Worm (Caenorhabditis elegans) whole organism, L1 larva: ENCODE results near the gene col-118.

ENCODE experiments used
- Y116A8C.19 ChIP-seq: sonication (generic microtip); optimal IDR thresholded peaks from 2 replicates; lab custom pipeline; 2016; ENCODE audit warnings: missing compliant biosample characterization, missing genetic modification characterization, borderline replicate concordance
- alr-1 ChIP-seq: fragments of 200-800 bp; sonication (Bioruptor generic); optimal IDR thresholded peaks from 2 replicates; lab custom pipeline; 2018; ENCODE audit warnings: borderline replicate concordance, mild to moderate bottlenecking, missing genetic modification characterization, missing compliant biosample characterization
- ceh-63 ChIP-seq: fragments of 200-800 bp; sonication (Bioruptor generic); optimal IDR thresholded peaks from 2 replicates; lab custom pipeline; 2018; ENCODE audit warnings: mild to moderate bottlenecking, missing genetic modification characterization, missing compliant biosample characterization
- ceh-8 ChIP-seq: fragments of 200-800 bp; sonication (Bioruptor generic); optimal IDR thresholded peaks from 2 replicates; lab custom pipeline; 2018; ENCODE audit warnings: mild to moderate bottlenecking, missing genetic modification characterization, moderate library complexity, missing compliant biosample characterization
- mdl-1 ChIP-seq, 2 experiments: fragments of 150-350 bp; optimal IDR thresholded peaks; 2 replicates each; lab custom pipeline; 2014 to 2017; ENCODE audit warnings: missing biosample characterization in 2 of 2, missing genetic modification characterization in 2 of 2, inconsistent platforms in 1 of 2
- nhr-11 ChIP-seq: fragments of 150-350 bp; optimal IDR thresholded peaks from 2 replicates; lab custom pipeline; 2014; ENCODE audit warnings: missing biosample characterization, missing genetic modification characterization
- pag-3 ChIP-seq: sonication (generic microtip); optimal IDR thresholded peaks from 2 replicates; lab custom pipeline; 2017; ENCODE audit warnings: missing genetic modification characterization, mild to moderate bottlenecking, missing compliant biosample characterization, antibody characterized with exemption, borderline replicate concordance; ENCODE audit not compliant: insufficient read depth
- pqm-1 ChIP-seq: sonication (generic microtip); optimal IDR thresholded peaks from 3 replicates; lab custom pipeline; 2017; ENCODE audit warnings: missing biosample characterization, missing genetic modification characterization
- snu-23 ChIP-seq: sonication (generic microtip); optimal IDR thresholded peaks from 2 replicates; lab custom pipeline; 2016; ENCODE audit warnings: missing genetic modification characterization, missing compliant biosample characterization
- sup-37 ChIP-seq: fragments of 200-800 bp; sonication (Bioruptor generic); optimal IDR thresholded peaks from 2 replicates; lab custom pipeline; 2018; ENCODE audit warnings: mild to moderate bottlenecking, missing genetic modification characterization, missing compliant biosample characterization
- tbx-2 ChIP-seq: sonication (generic microtip); optimal IDR thresholded peaks from 2 replicates; lab custom pipeline; 2016; ENCODE audit warnings: missing genetic modification characterization, missing compliant biosample characterization
- unc-130 ChIP-seq: fragments of 150-350 bp; optimal IDR thresholded peaks from 2 replicates; lab custom pipeline; 2017; ENCODE audit warnings: missing biosample characterization, missing genetic modification characterization, inconsistent platforms
- unc-62 ChIP-seq: fragments of 150-350 bp; optimal IDR thresholded peaks from 2 replicates; lab custom pipeline; 2014; ENCODE audit warnings: missing biosample characterization, missing genetic modification reagents, missing genetic modification characterization

DNA sequence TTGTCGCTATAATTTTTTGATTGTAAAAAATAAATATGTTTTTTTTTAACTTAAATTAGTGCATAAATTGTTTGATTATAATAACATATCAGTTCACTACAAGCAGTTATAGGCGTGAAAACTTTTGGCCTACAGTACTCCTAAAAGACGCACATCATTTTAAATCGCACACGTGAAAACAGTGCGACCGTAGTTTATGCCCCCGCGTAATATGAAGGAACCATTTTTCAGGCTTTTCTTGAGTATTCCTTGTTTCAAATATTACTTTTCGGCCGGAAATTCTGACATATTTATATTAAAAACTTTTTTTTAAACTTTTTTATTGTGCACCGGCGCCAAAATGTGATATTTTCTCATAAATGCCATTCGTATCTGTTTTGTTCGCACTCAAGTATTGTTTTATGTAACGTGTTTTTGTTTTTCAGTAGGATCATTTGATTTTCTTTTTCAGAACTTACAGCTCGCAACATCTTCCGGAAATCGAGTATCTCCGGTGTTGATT lies 40.6 kb downstream of the col-118 start, which contains the start of gene oma-1:
- TF ChIP-seq nhr-11 (tag; lab: Kevin White, UChicago) = no peak
- no peak for TF ChIP-seq ceh-63 (GFP tag; lab: Kevin White, UChicago)
- TF ChIP-seq unc-130 (tag; lab: Kevin White, UChicago) = no peak
- TF ChIP-seq tbx-2 (tag; lab: Kevin White, UChicago) = no peak
- TF ChIP-seq alr-1 (tag; lab: Kevin White, UChicago) = no peak
- no peak for TF ChIP-seq mdl-1 (tag; optimal IDR thresholded peaks at IDR 0.05; lab: Kevin White, UChicago)
- no peak for TF ChIP-seq pqm-1
- TF ChIP-seq sup-37 (GFP tag; lab: Kevin White, UChicago) = no peak
- TF ChIP-seq unc-62 (GFP tag; lab: Kevin White, UChicago) = no peak
- no peak for TF ChIP-seq pag-3
- no peak for TF ChIP-seq Y116A8C.19
- no peak for TF ChIP-seq snu-23 (GFP tag; lab: Kevin White, UChicago)
- TF ChIP-seq ceh-8 (GFP tag; lab: Kevin White, UChicago) = no peak
